Fruit fly (Drosophila melanogaster): Measurements from ENCODE around the gene Dysb.

The Dysb gene

DNA sequence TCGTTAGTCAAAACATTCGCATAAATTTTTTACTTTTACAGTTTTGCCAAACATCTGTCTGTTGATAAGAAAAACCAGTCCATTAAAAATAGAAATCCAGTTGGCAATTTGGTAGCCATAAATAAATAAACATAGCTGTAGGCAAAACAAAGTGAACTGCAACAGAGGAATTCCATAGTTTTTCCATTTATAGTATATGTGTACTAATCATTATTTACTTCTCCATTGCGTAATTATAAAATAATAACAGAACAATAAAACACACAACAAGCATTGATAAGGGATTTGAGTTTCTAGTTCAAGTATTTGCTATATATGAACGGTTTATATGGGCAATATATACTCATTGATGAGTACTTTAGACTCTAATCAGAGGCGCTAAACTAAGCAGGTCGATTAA lies 30.9 kb upstream of the Dysb start:
- no peak for TF ChIP-seq CG9705 (GFP tag; optimal IDR thresholded peaks at IDR 0.05)
- no peak for TF ChIP-seq rgr (GFP tag; optimal IDR thresholded peaks at IDR 0.05)
- no peak for TF ChIP-seq brk (GFP tag; optimal IDR thresholded peaks at IDR 0.05)
- TF ChIP-seq Hr78 (GFP tag; optimal IDR thresholded peaks at IDR 0.05): no peak
- TF ChIP-seq GATAd (GFP tag; optimal IDR thresholded peaks at IDR 0.05): no peak
- TF ChIP-seq Mio (GFP tag; optimal IDR thresholded peaks at IDR 0.05): no peak
- TF ChIP-seq h (GFP tag; optimal IDR thresholded peaks at IDR 0.05): no peak
- no peak for TF ChIP-seq Hnf4 (GFP tag; optimal IDR thresholded peaks at IDR 0.05)
- no peak for TF ChIP-seq dmrt93B (GFP tag; optimal IDR thresholded peaks at IDR 0.05)
- TF ChIP-seq OdsH (GFP tag; optimal IDR thresholded peaks at IDR 0.05): no peak
- no peak for TF ChIP-seq psq (GFP tag; optimal IDR thresholded peaks at IDR 0.05)

DNA sequence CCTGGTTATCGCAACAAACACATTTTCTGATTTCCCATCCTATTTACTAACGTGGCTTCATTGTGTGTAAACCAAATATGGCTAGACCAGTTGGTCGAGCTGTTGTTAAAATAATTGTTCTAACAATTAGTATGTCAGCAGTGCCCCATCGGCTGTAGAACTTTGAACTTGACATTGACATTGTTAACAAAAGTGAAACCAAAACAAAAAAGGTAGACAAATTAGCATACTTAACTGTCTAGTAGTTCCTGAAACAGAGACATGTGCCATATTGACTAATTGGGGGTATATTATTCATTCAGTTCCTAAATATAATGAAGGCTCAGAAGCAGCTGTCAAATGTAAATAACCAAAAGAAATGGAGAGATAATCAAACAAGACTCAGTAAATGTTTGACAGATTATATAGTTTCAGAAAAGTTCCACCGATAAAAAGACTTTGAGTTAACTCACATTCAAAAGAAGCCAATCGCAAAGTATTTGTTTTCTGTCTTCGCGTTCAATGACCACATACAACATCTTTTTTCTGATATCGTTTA lies 29.8 kb upstream of the Dysb start:
- no peak for TF ChIP-seq CG32264 (GFP tag; optimal IDR thresholded peaks at IDR 0.05)

DNA sequence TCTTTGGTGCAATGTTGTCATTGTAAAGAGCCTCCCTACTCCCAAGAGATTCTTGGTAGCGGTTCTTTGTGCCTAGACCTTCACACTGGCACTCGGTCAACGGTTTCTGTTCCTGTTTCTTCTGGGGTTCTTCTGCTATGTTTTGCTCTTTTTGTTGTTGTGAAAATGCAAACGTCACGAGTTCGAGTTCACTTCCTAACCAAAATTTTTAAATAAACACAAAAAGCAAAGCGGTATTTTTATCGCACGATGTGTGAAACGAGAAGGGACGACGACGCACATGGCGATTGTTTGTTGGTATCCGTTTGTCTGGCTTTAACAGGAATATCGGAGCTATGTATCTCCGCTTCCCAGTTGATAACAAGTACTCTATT lies 27.6 kb upstream of the Dysb start:
- no peak for TF ChIP-seq Hnf4 (GFP tag; optimal IDR thresholded peaks at IDR 0.05)
- TF ChIP-seq dmrt93B (GFP tag; optimal IDR thresholded peaks at IDR 0.05): no peak
- no peak for TF ChIP-seq dl (GFP tag; optimal IDR thresholded peaks at IDR 0.05; ENCODE audit: insufficient read depth in 1 of 2, partially characterized antibody in 2 of 2)
- no peak for TF ChIP-seq Vsx2 (GFP tag; optimal IDR thresholded peaks at IDR 0.05; ENCODE audit: partially characterized antibody)
- TF ChIP-seq pan (optimal IDR thresholded peaks at IDR 0.05): no peak

DNA sequence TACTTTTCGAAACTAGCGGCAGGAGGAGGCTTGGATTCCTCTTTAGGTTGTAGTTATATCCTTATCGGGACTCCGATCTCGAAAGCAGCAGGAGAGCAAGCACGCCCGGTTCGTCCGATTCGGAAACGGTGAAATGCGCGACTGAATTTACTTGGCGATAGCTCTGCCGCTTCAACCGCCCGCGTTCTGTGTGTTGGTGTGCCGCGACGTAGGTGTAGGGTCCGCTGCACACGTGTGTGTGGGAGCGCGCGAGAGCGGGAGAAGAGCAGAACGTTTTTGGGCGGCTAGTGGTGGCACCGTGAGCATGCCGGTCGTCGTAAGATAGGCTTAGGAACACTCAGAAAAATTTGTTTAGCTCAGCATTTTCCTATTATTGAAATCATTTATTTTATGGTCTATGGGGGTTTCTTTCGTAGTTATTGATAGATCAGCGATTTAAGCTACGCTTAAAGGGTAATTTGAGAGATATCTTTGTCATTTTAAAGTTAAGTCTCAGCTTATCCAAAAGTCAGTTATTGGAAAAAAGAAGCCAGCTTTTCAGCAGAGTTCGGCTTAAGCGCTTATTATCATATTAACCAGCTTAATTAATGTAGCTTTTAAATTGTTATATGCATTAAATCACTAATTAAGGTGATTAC lies 27.1 kb upstream of the Dysb start:
- TF ChIP-seq fru (GFP tag; optimal IDR thresholded peaks at IDR 0.05): peak; percentile 43
- no peak for TF ChIP-seq Sp1 (GFP tag; optimal IDR thresholded peaks at IDR 0.05)
- peak; percentile 40 for TF ChIP-seq ey (GFP tag; optimal IDR thresholded peaks at IDR 0.05)
- TF ChIP-seq N (GFP tag; optimal IDR thresholded peaks at IDR 0.05): peak; percentile 56
- peak; percentile 7 for TF ChIP-seq tai (GFP tag; optimal IDR thresholded peaks at IDR 0.05)
- peak in 1 of 2 experiments; percentile 18 for TF ChIP-seq foxo (GFP tag; optimal IDR thresholded peaks at IDR 0.05)
- TF ChIP-seq Jra (GFP tag; optimal IDR thresholded peaks at IDR 0.05): no peak
- no peak for TF ChIP-seq jim (GFP tag; optimal IDR thresholded peaks at IDR 0.05)
- TF ChIP-seq Abd-B (GFP tag; optimal IDR thresholded peaks at IDR 0.05): no peak
- no peak for TF ChIP-seq Myc (optimal IDR thresholded peaks at IDR 0.05)
- no peak for TF ChIP-seq Dfd (GFP tag; optimal IDR thresholded peaks at IDR 0.05)
- TF ChIP-seq br (GFP tag; optimal IDR thresholded peaks at IDR 0.05): peak; percentile 5
- TF ChIP-seq usp (GFP tag; optimal IDR thresholded peaks at IDR 0.05): no peak
- TF ChIP-seq rgr (GFP tag; optimal IDR thresholded peaks at IDR 0.05): no peak
- no peak for TF ChIP-seq dsf (GFP tag; optimal IDR thresholded peaks at IDR 0.05; ENCODE audit: borderline replicate concordance)
- TF ChIP-seq pan (optimal IDR thresholded peaks at IDR 0.05): no peak
- TF ChIP-seq h (GFP tag; optimal IDR thresholded peaks at IDR 0.05): peak; percentile 35
- TF ChIP-seq Dif (GFP tag; optimal IDR thresholded peaks at IDR 0.05; ENCODE audit: partially characterized antibody): peak; percentile 71
- peak; percentile 83 for TF ChIP-seq Hr83 (GFP tag; optimal IDR thresholded peaks at IDR 0.05; ENCODE audit: poor library complexity, severe bottlenecking)
- no peak for TF ChIP-seq lola (GFP tag; optimal IDR thresholded peaks at IDR 0.05)
- no peak for TF ChIP-seq OdsH (GFP tag; optimal IDR thresholded peaks at IDR 0.05)
- TF ChIP-seq Hnf4 (GFP tag; optimal IDR thresholded peaks at IDR 0.05): peak; percentile 24
- peak; percentile 14 for TF ChIP-seq HLH106 (tag; optimal IDR thresholded peaks at IDR 0.05)
- no peak for TF ChIP-seq Vsx2 (GFP tag; optimal IDR thresholded peaks at IDR 0.05; ENCODE audit: partially characterized antibody)
- no peak for TF ChIP-seq CrebA (GFP tag; optimal IDR thresholded peaks at IDR 0.05; ENCODE audit: borderline replicate concordance)
- TF ChIP-seq Rel (GFP tag; optimal IDR thresholded peaks at IDR 0.05): no peak
- peak; percentile 43 for TF ChIP-seq Rel (tag; optimal IDR thresholded peaks at IDR 0.05)
- peak; percentile 61 for TF ChIP-seq woc (GFP tag; optimal IDR thresholded peaks at IDR 0.05)

Data from whole organism, wandering third instar larva.